Worm (Caenorhabditis elegans) whole organism, L2 larva: ENCODE results near the gene F43C11.6.

Experiments used
- C34F6.9 ChIP-seq: fragments of 150-350 bp; optimal IDR thresholded peaks from 2 replicates; lab custom pipeline; 2014; ENCODE audit warnings: missing biosample characterization, missing genetic modification characterization
- F13H6.1 ChIP-seq: sonication (generic microtip); optimal IDR thresholded peaks from 2 replicates; lab custom pipeline; 2016; ENCODE audit warnings: missing genetic modification characterization, missing compliant biosample characterization
- R02D3.7 ChIP-seq: fragments of 150-350 bp; optimal IDR thresholded peaks from 2 replicates; lab custom pipeline; 2014; ENCODE audit warnings: missing biosample characterization, missing genetic modification characterization
- Y55F3AM.14 ChIP-seq: fragments of 200-800 bp; sonication (Bioruptor generic); optimal IDR thresholded peaks from 2 replicates; lab custom pipeline; 2018; ENCODE audit warnings: mild to moderate bottlenecking, missing genetic modification characterization, missing compliant biosample characterization
- ZK546.5 ChIP-seq: sonication (generic microtip); optimal IDR thresholded peaks from 2 replicates; lab custom pipeline; 2017; ENCODE audit warnings: missing biosample characterization, missing genetic modification characterization
- alr-1 ChIP-seq: fragments of 150-350 bp; optimal IDR thresholded peaks from 2 replicates; lab custom pipeline; 2014; ENCODE audit warnings: missing biosample characterization, missing genetic modification characterization
- aly-2 ChIP-seq: fragments of 150-350 bp; optimal IDR thresholded peaks from 2 replicates; lab custom pipeline; 2014; ENCODE audit warnings: missing biosample characterization, missing genetic modification characterization
- ama-1 ChIP-seq: fragments of 150-350 bp; optimal IDR thresholded peaks from 2 replicates; lab custom pipeline; 2018; ENCODE audit warnings: inconsistent platforms
- ceh-82 ChIP-seq: fragments of 150-350 bp; optimal IDR thresholded peaks from 2 replicates; lab custom pipeline; 2014; ENCODE audit warnings: missing biosample characterization, missing genetic modification characterization
- crh-2 ChIP-seq: sonication (generic microtip); optimal IDR thresholded peaks from 2 replicates; lab custom pipeline; 2017; ENCODE audit warnings: missing biosample characterization, missing genetic modification characterization
- dmd-4 ChIP-seq: sonication (generic microtip); optimal IDR thresholded peaks from 2 replicates; lab custom pipeline; 2017; ENCODE audit warnings: missing biosample characterization, missing genetic modification characterization
- egl-27 ChIP-seq: sonication (generic microtip); optimal IDR thresholded peaks from 3 replicates; lab custom pipeline; 2017; ENCODE audit warnings: missing biosample characterization, missing genetic modification reagents, missing genetic modification characterization
- elt-1 ChIP-seq: fragments of 150-350 bp; optimal IDR thresholded peaks from 2 replicates; lab custom pipeline; 2014; ENCODE audit warnings: missing biosample characterization, missing genetic modification characterization
- elt-3 ChIP-seq: sonication (generic microtip); optimal IDR thresholded peaks from 2 replicates; lab custom pipeline; 2017; ENCODE audit warnings: missing biosample characterization, missing genetic modification characterization
- fos-1 ChIP-seq: fragments of 150-350 bp; optimal IDR thresholded peaks from 2 replicates; lab custom pipeline; 2014; ENCODE audit warnings: missing biosample characterization, missing genetic modification characterization
- gmeb-1 ChIP-seq: fragments of 150-350 bp; optimal IDR thresholded peaks from 2 replicates; lab custom pipeline; 2014; ENCODE audit warnings: missing biosample characterization, missing genetic modification characterization
- lin-11 ChIP-seq: fragments of 150-350 bp; sonication (generic microtip); optimal IDR thresholded peaks from 2 replicates; lab custom pipeline; 2014; ENCODE audit warnings: missing biosample characterization, missing genetic modification characterization, inconsistent platforms, mixed read lengths
- lin-13 ChIP-seq: fragments of 150-350 bp; optimal IDR thresholded peaks from 2 replicates; lab custom pipeline; 2014; ENCODE audit warnings: missing biosample characterization, missing genetic modification reagents, missing genetic modification characterization
- lin-39 ChIP-seq: fragments of 150-350 bp; optimal IDR thresholded peaks from 2 replicates; lab custom pipeline; 2014; ENCODE audit warnings: missing biosample characterization, missing genetic modification reagents, missing genetic modification characterization
- lsy-2 ChIP-seq, 2 experiments: fragments of 150-350 bp in 1 of 2; sonication (generic microtip) in 1 of 2; optimal IDR thresholded peaks; 2 replicates each; lab custom pipeline; 2014 to 2017; ENCODE audit warnings: missing biosample characterization in 2 of 2, missing genetic modification characterization in 2 of 2
- mab-5 ChIP-seq: fragments of 150-350 bp; optimal IDR thresholded peaks from 2 replicates; lab custom pipeline; 2014; ENCODE audit warnings: missing biosample characterization, missing genetic modification characterization
- mbf-1 ChIP-seq: sonication (generic microtip); optimal IDR thresholded peaks from 2 replicates; lab custom pipeline; 2017; ENCODE audit warnings: missing biosample characterization, missing genetic modification characterization
- mdl-1 ChIP-seq, 2 experiments: fragments of 150-350 bp in 1 of 2; sonication (generic microtip) in 1 of 2; optimal IDR thresholded peaks; 2 replicates each; lab custom pipeline; 2017; ENCODE audit warnings: missing biosample characterization in 2 of 2, missing genetic modification characterization in 2 of 2
- nhr-10 ChIP-seq: sonication (generic microtip); optimal IDR thresholded peaks from 2 replicates; lab custom pipeline; 2017; ENCODE audit warnings: missing biosample characterization, missing genetic modification characterization
- nhr-11 ChIP-seq: fragments of 150-350 bp; optimal IDR thresholded peaks from 2 replicates; lab custom pipeline; 2014; ENCODE audit warnings: missing biosample characterization, missing genetic modification characterization
- nhr-129 ChIP-seq: fragments of 150-350 bp; optimal IDR thresholded peaks from 2 replicates; lab custom pipeline; 2014; ENCODE audit warnings: missing biosample characterization, missing genetic modification characterization
- nhr-21 ChIP-seq: fragments of 150-350 bp; optimal IDR thresholded peaks from 2 replicates; lab custom pipeline; 2014; ENCODE audit warnings: missing biosample characterization, missing genetic modification characterization
- nhr-23 ChIP-seq: fragments of 150-350 bp; optimal IDR thresholded peaks from 2 replicates; lab custom pipeline; 2014; ENCODE audit warnings: missing biosample characterization, missing genetic modification reagents, missing genetic modification characterization
- nhr-237 ChIP-seq: fragments of 150-350 bp; optimal IDR thresholded peaks from 2 replicates; lab custom pipeline; 2014; ENCODE audit warnings: missing biosample characterization, missing genetic modification characterization
- nhr-25 ChIP-seq: fragments of 150-350 bp; sonication (generic microtip); optimal IDR thresholded peaks from 3 replicates; lab custom pipeline; 2014; ENCODE audit warnings: missing biosample characterization, missing genetic modification characterization
- nhr-6 ChIP-seq: fragments of 150-350 bp; optimal IDR thresholded peaks from 2 replicates; lab custom pipeline; 2014; ENCODE audit warnings: missing biosample characterization, missing genetic modification characterization
- nhr-77 ChIP-seq: fragments of 150-350 bp; optimal IDR thresholded peaks from 2 replicates; lab custom pipeline; 2014; ENCODE audit warnings: missing biosample characterization, missing genetic modification characterization
- peb-1 ChIP-seq: fragments of 150-350 bp; optimal IDR thresholded peaks from 2 replicates; lab custom pipeline; 2014; ENCODE audit warnings: missing biosample characterization, missing genetic modification characterization
- skn-1 ChIP-seq: sonication (generic microtip); optimal IDR thresholded peaks from 2 replicates; lab custom pipeline; 2017; ENCODE audit warnings: missing biosample characterization, missing genetic modification characterization
- sma-3 ChIP-seq: sonication (generic microtip); optimal IDR thresholded peaks from 2 replicates; lab custom pipeline; 2016; ENCODE audit warnings: missing genetic modification reagents, missing genetic modification characterization, missing compliant biosample characterization
- sma-9 ChIP-seq, 2 experiments: fragments of 150-350 bp in 1 of 2; sonication (generic microtip) in 1 of 2; optimal IDR thresholded peaks; 2 replicates each; lab custom pipeline; 2014 to 2016; ENCODE audit warnings: missing genetic modification characterization in 2 of 2, mild to moderate bottlenecking in 1 of 2, missing biosample characterization in 1 of 2, missing compliant biosample characterization in 1 of 2, missing genetic modification reagents in 1 of 2, moderate library complexity in 1 of 2
- snpc-4 ChIP-seq: fragments of 150-350 bp; optimal IDR thresholded peaks from 2 replicates; lab custom pipeline; 2014; ENCODE audit warnings: missing biosample characterization, missing genetic modification characterization
- unc-39 ChIP-seq: fragments of 150-350 bp; optimal IDR thresholded peaks from 2 replicates; lab custom pipeline; 2014; ENCODE audit warnings: missing biosample characterization, missing genetic modification characterization
- unc-55 ChIP-seq: fragments of 150-350 bp; sonication (generic microtip); optimal IDR thresholded peaks from 3 replicates; lab custom pipeline; 2014; ENCODE audit warnings: missing biosample characterization, missing genetic modification reagents, missing genetic modification characterization
- zag-1 ChIP-seq: fragments of 150-350 bp; optimal IDR thresholded peaks from 2 replicates; lab custom pipeline; 2014; ENCODE audit warnings: missing biosample characterization, missing genetic modification characterization
- ztf-1 ChIP-seq: fragments of 200-800 bp; sonication (Bioruptor generic); conservative IDR thresholded peaks from 2 replicates; pipeline ENCODE4 v1.3.6; 2022; ENCODE audit warnings: missing genetic modification characterization, missing compliant biosample characterization
- ztf-11 ChIP-seq: sonication (generic microtip); optimal IDR thresholded peaks from 2 replicates; lab custom pipeline; 2017; ENCODE audit warnings: missing biosample characterization, missing genetic modification characterization
- ztf-4 ChIP-seq: fragments of 150-350 bp; optimal IDR thresholded peaks from 2 replicates; lab custom pipeline; 2014; ENCODE audit warnings: missing biosample characterization, missing genetic modification characterization

F43C11.6 gene

DNA sequence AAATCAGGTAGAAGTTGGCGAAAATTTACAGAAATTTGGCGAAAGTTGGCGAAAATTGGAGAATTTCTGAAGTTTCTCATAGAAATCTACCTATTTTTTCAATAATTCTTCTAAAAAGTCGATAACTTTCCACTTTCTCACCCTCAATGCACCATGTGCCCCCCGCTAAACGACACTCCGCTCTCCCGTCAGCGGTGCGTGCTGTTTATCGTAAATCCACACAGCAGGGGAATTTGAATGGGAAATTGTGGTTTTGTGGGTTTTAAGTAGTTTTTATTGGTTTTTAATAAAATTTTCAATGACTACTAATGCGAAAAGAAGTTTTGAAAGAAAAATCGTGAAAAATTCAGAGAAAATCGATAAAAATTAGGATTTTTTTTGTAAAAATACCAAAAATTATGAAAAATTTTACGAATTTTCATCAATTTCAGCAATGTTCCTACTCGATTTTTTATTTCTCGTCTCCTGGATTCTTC is at the start of gene F43C11.6:
Gene F43C11.6 (plus strand): TSS at position 426 of the 476 bp plus-strand sequence.
- TF ChIP-seq ceh-82 (tag; lab: Kevin White, UChicago) (no peak), lsy-2 (tag; optimal IDR thresholded peaks at IDR 0.05; lab: Kevin White, UChicago) (peak in 1 of 2 experiments; percentile 61), C34F6.9 (tag; lab: Kevin White, UChicago) (peak; percentile 16), R02D3.7 (tag; lab: Kevin White, UChicago) (peak; percentile 69), F13H6.1 (tag; lab: Kevin White, UChicago) (no peak), mab-5 (tag; lab: Kevin White, UChicago) (no peak), gmeb-1 (tag; lab: Kevin White, UChicago) (no peak), fos-1 (tag; lab: Kevin White, UChicago) (no peak), ZK546.5 (no peak), dmd-4 (tag; lab: Kevin White, UChicago) (no peak), elt-1 (tag; lab: Kevin White, UChicago) (no peak), nhr-11 (tag; lab: Kevin White, UChicago) (no peak), sma-3 (GFP tag; lab: Kevin White, UChicago) (no peak), nhr-129 (tag; lab: Kevin White, UChicago) (peak; percentile 13), egl-27 (tag; lab: Kevin White, UChicago) (no peak), nhr-21 (tag; lab: Kevin White, UChicago) (no peak), ztf-1 (GFP tag; lab: Robert Waterston, UW) (no peak), crh-2 (tag; lab: Kevin White, UChicago) (peak; percentile 9), unc-39 (no peak), nhr-10 (tag; lab: Kevin White, UChicago) (no peak), lin-13 (peak; percentile 42), Y55F3AM.14 (GFP tag; lab: Kevin White, UChicago) (no peak), lin-11 (no peak), mdl-1 (tag; optimal IDR thresholded peaks at IDR 0.05; lab: Kevin White, UChicago) (no peak), alr-1 (tag; lab: Kevin White, UChicago) (no peak), zag-1 (no peak), nhr-237 (tag; lab: Kevin White, UChicago) (no peak), nhr-6 (tag; lab: Kevin White, UChicago) (no peak), ama-1 (no peak), snpc-4 (tag; lab: Kevin White, UChicago) (no peak), elt-3 (tag; lab: Kevin White, UChicago) (no peak), peb-1 (tag; lab: Kevin White, UChicago) (no peak), lin-39 (tag; lab: Kevin White, UChicago) (no peak), ztf-4 (tag; lab: Kevin White, UChicago) (no peak), sma-9 (GFP tag; optimal IDR thresholded peaks at IDR 0.05; lab: Kevin White, UChicago) (no peak), sma-9 (tag; optimal IDR thresholded peaks at IDR 0.05; lab: Kevin White, UChicago) (no peak), ztf-11 (tag; lab: Kevin White, UChicago) (no peak), unc-55 (GFP tag; lab: Kevin White, UChicago) (peak; percentile 62), aly-2 (tag; lab: Kevin White, UChicago) (no peak), skn-1 (tag; lab: Kevin White, UChicago) (no peak)

DNA sequence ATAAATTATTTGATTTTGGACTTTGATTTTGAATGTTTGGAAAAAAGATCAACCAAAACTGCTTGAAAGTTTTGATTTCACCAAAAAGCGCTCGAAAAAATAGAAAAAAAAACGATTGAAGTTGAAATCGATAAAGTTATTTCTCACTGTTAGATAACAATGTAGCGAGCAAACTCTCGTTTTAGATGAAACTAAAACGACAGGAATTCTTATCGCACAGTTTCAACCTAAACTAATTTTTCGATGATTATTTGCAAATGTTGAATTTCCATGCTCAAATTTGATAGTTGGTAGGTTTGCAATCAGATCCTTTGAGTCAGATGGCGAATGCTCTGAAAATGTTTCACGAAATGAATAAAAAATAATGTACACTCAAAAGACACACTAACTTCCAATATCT is 49.7 kb upstream of the F43C11.6 start:
- no peak for TF ChIP-seq elt-3 (tag; lab: Kevin White, UChicago)
- peak; percentile 74 for TF ChIP-seq fos-1 (tag; lab: Kevin White, UChicago)

DNA sequence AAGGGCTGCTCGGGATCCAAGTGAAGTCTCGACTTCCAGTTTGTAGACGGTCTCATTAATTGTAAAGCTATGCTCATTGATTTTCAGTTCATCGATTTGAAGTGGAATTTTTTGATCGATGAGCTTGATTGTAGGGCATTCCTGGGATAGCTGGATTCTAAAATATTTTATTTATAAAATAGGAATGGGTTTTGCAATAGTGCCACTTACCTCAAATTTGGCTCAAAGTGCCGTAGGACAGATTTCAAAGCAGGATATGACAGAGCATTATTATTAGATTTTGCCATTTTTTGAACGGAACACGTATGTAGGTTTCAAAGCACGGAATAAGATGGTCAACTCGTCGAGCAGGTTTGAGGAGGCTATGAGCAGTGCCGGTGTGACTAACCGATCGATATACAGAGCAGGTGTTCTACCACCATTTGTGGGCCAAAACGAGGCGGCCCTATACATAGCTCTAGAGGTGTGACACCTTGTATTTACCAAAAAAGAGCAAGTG is 46.4 kb upstream of the F43C11.6 start, which contains the start of gene fbxc-25:
Gene fbxc-25 (minus strand): TSS at position 449 of the 499 bp plus-strand sequence.
- no peak for TF ChIP-seq crh-2 (tag; lab: Kevin White, UChicago)
- no peak for TF ChIP-seq gmeb-1 (tag; lab: Kevin White, UChicago)
- TF ChIP-seq Y55F3AM.14 (GFP tag; lab: Kevin White, UChicago), result no peak
- TF ChIP-seq elt-1 (tag; lab: Kevin White, UChicago), result no peak
- no peak for TF ChIP-seq nhr-23 (tag; lab: Kevin White, UChicago)
- TF ChIP-seq peb-1 (tag; lab: Kevin White, UChicago), result no peak
- no peak for TF ChIP-seq nhr-77 (tag; lab: Kevin White, UChicago)
- no peak for TF ChIP-seq F13H6.1 (tag; lab: Kevin White, UChicago)
- no peak for TF ChIP-seq zag-1
- no peak for TF ChIP-seq skn-1 (tag; lab: Kevin White, UChicago)
- no peak for TF ChIP-seq unc-55 (GFP tag; lab: Kevin White, UChicago)
- TF ChIP-seq nhr-25 (tag; lab: Kevin White, UChicago), result no peak
- TF ChIP-seq mbf-1 (tag; lab: Kevin White, UChicago), result no peak
- no peak for TF ChIP-seq snpc-4 (tag; lab: Kevin White, UChicago)
- no peak for TF ChIP-seq elt-3 (tag; lab: Kevin White, UChicago)
- no peak for TF ChIP-seq ZK546.5
- no peak for TF ChIP-seq nhr-21 (tag; lab: Kevin White, UChicago)
- TF ChIP-seq unc-39, result no peak
- TF ChIP-seq nhr-237 (tag; lab: Kevin White, UChicago), result no peak
- no peak for TF ChIP-seq ztf-11 (tag; lab: Kevin White, UChicago)
